Worm (Caenorhabditis elegans) whole organism, late embryonic: ENCODE results near the gene C17E7.12.

Source experiments
- elt-2 ChIP-seq: sonication (generic microtip); optimal IDR thresholded peaks from 2 replicates; lab custom pipeline; 2016; ENCODE audit warnings: missing genetic modification reagents, missing genetic modification characterization, missing compliant biosample characterization
- odd-2 ChIP-seq: sonication (generic microtip); optimal IDR thresholded peaks from 2 replicates; lab custom pipeline; 2017; ENCODE audit warnings: antibody characterized with exemption, mild to moderate bottlenecking, missing genetic modification characterization, missing compliant biosample characterization
- pha-2 ChIP-seq: sonication (generic microtip); optimal IDR thresholded peaks from 2 replicates; lab custom pipeline; 2017; ENCODE audit warnings: mild to moderate bottlenecking, missing genetic modification characterization, missing compliant biosample characterization
- ttx-3 ChIP-seq: sonication (generic microtip); optimal IDR thresholded peaks from 2 replicates; lab custom pipeline; 2016; ENCODE audit warnings: missing genetic modification reagents, missing genetic modification characterization, missing compliant biosample characterization

DNA sequence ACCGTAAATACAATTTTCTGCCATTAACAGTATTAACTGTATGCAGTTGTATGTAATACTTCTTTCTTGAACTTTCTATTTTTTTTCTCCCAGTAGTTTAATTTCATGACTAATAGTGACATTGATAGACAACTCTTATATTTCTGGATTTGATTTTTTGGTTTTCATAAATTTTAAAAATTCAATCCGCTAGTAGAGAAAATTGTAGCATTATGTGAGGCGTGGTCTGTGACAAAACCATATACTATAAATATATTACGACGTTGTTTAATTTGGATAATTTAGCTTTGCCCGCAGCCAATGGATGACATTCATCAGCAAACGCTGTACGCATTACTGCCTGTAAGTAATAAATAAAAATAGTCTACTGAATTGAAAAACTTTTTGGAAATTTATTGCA lies 37.3 kb upstream of the C17E7.12 start, which contains the start of gene srx-64:
- no peak for TF ChIP-seq ttx-3 (tag; lab: Kevin White, UChicago)
- TF ChIP-seq odd-2, result no peak
- TF ChIP-seq elt-2 (tag; lab: Kevin White, UChicago), result no peak
- no peak for TF ChIP-seq pha-2 (tag; lab: Kevin White, UChicago)
